Fruit fly (Drosophila melanogaster): ENCODE results near the gene tna.

Gene tna

DNA sequence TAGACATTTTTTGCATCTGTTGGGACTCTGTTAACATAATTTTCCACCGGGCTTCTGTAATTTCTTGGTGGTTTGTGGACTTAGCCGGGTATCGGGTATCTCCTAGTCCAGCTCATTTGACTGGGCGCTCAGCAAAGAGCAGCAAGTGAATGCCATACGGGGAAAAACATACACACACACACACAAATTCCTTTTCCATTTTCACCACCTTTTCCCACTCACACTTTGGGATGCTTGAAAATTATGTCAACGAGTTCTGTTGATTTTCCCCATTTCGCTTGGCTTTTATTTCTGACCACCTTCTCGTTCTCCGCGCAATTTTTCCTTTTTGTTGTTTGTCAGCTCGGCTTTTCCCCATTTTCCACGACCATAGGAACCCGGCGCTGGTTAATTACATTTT lies 23.4 kb upstream of the tna start:
- TF ChIP-seq CG9705 (GFP tag; optimal IDR thresholded peaks at IDR 0.05) (no peak), Dif (GFP tag; optimal IDR thresholded peaks at IDR 0.05; ENCODE audit: partially characterized antibody) (no peak), usp (GFP tag; optimal IDR thresholded peaks at IDR 0.05) (no peak), Hnf4 (GFP tag; optimal IDR thresholded peaks at IDR 0.05) (no peak), sv (GFP tag; optimal IDR thresholded peaks at IDR 0.05) (no peak), woc (GFP tag; optimal IDR thresholded peaks at IDR 0.05) (no peak), rgr (GFP tag; optimal IDR thresholded peaks at IDR 0.05) (no peak), brk (GFP tag; optimal IDR thresholded peaks at IDR 0.05) (no peak), ey (GFP tag; optimal IDR thresholded peaks at IDR 0.05) (no peak), Dfd (GFP tag; optimal IDR thresholded peaks at IDR 0.05) (no peak), psq (GFP tag; optimal IDR thresholded peaks at IDR 0.05) (no peak), Hr78 (GFP tag; optimal IDR thresholded peaks at IDR 0.05) (no peak)

DNA sequence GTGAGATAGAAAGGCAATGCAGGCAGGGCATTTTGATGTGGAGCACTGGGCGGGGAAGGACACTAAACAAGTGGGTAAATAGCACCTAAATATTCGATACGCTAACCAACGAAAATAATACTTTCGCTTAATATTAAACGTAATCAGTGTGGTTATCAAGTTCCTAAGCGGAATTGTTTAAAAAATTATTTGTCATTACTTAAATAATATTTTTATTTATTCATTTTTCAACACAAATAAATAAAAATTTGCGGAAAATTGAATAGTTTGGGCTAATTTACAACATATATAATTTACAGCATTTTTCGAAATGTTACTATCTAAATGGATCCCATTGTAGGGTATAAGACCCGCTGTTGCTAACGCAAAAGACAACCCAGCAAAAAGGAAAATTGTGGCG lies 22.4 kb upstream of the tna start:
- TF ChIP-seq dl (GFP tag; optimal IDR thresholded peaks at IDR 0.05; ENCODE audit: insufficient read depth in 1 of 2, partially characterized antibody in 2 of 2) (no peak), HLH106 (tag; optimal IDR thresholded peaks at IDR 0.05) (peak; percentile 7), dmrt93B (GFP tag; optimal IDR thresholded peaks at IDR 0.05) (no peak)

DNA sequence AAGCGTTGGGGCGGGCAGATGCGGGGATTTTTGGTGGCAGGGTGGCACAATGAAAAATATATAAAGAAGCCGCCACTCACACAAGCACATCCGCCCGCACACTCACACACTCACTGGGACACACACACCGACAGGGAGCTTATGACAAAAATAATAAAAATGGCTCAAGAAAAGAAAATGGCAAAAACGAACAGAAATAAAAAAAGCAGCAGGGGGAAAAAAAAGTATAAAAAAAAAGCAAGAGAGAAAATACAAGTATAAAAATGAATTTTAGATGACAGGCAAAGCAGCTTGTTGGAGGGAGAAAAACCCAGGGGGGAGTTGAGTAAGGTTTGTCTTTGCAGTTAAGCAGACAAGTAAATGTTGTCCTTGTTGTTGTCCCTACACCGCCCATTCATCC lies 21.4 kb upstream of the tna start:
- TF ChIP-seq sage (GFP tag; optimal IDR thresholded peaks at IDR 0.05), result no peak
- TF ChIP-seq dmrt93B (GFP tag; optimal IDR thresholded peaks at IDR 0.05), result no peak
- TF ChIP-seq GATAd (GFP tag; optimal IDR thresholded peaks at IDR 0.05), result no peak
- TF ChIP-seq Sp1 (GFP tag; optimal IDR thresholded peaks at IDR 0.05), result peak; percentile 18
- no peak for TF ChIP-seq Abd-B (GFP tag; optimal IDR thresholded peaks at IDR 0.05)

DNA sequence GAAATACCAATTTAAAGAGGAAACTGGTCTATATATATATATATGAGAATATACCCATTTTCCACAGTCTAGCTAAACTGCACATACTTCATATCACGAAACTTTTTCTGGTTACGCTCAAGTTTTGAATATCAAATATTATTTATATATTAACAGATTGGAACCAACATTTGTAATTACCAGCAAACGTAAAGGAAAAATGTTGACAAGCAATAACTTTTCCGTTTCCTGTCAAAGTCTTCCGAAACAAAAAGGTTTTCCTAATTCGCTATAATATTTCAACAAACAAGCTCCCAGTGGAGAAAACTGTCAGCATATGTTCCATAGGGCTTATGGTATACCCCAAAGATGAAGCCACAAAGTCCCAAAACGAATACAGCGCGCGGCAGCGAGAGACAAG lies 20.8 kb upstream of the tna start, which contains the start of gene CG42831:
CG42831 (plus strand) TSS at position 301 of the 400 bp plus-strand sequence.
- TF ChIP-seq sage (GFP tag; optimal IDR thresholded peaks at IDR 0.05) (no peak), ey (GFP tag; optimal IDR thresholded peaks at IDR 0.05) (no peak), foxo (GFP tag; optimal IDR thresholded peaks at IDR 0.05) (no peak), fru (GFP tag; optimal IDR thresholded peaks at IDR 0.05) (no peak), usp (GFP tag; optimal IDR thresholded peaks at IDR 0.05) (no peak), N (GFP tag; optimal IDR thresholded peaks at IDR 0.05) (no peak), jim (GFP tag; optimal IDR thresholded peaks at IDR 0.05) (no peak), CG9705 (GFP tag; optimal IDR thresholded peaks at IDR 0.05) (no peak), pan (optimal IDR thresholded peaks at IDR 0.05) (no peak), woc (GFP tag; optimal IDR thresholded peaks at IDR 0.05) (no peak), h (GFP tag; optimal IDR thresholded peaks at IDR 0.05) (no peak), Mio (GFP tag; optimal IDR thresholded peaks at IDR 0.05) (no peak), Jra (GFP tag; optimal IDR thresholded peaks at IDR 0.05) (no peak), OdsH (GFP tag; optimal IDR thresholded peaks at IDR 0.05) (no peak), br (GFP tag; optimal IDR thresholded peaks at IDR 0.05) (no peak), dsf (GFP tag; optimal IDR thresholded peaks at IDR 0.05; ENCODE audit: borderline replicate concordance) (no peak)

DNA sequence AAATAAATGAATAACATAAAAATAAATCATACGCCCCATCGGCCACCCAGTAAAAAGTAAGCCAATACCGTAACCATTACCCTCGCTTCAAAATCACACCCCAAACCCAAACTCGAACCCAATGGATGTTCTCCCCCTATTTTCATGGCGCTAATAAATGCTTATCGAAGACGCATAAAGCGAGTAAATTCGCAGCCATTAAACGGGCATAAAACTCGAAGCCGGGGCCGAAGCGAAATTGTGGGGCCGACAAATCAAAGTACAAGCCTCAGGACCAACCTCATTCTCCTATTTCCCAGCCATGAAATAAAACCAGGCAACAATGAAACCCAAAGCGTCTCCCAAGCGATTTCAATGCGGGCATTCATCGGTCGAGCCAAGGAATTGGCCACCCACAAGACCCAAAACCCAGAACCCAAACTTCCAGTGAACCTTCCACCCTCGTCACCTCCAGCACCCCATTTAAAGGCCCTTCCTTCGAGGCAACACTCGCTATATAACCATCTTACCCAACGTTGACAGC lies 20.3 kb upstream of the tna start:
- TF ChIP-seq Sp1 (GFP tag; optimal IDR thresholded peaks at IDR 0.05), result no peak
- no peak for TF ChIP-seq foxo (GFP tag; optimal IDR thresholded peaks at IDR 0.05)
- TF ChIP-seq Dif (GFP tag; optimal IDR thresholded peaks at IDR 0.05; ENCODE audit: partially characterized antibody), result no peak
- no peak for TF ChIP-seq rgr (GFP tag; optimal IDR thresholded peaks at IDR 0.05)

DNA sequence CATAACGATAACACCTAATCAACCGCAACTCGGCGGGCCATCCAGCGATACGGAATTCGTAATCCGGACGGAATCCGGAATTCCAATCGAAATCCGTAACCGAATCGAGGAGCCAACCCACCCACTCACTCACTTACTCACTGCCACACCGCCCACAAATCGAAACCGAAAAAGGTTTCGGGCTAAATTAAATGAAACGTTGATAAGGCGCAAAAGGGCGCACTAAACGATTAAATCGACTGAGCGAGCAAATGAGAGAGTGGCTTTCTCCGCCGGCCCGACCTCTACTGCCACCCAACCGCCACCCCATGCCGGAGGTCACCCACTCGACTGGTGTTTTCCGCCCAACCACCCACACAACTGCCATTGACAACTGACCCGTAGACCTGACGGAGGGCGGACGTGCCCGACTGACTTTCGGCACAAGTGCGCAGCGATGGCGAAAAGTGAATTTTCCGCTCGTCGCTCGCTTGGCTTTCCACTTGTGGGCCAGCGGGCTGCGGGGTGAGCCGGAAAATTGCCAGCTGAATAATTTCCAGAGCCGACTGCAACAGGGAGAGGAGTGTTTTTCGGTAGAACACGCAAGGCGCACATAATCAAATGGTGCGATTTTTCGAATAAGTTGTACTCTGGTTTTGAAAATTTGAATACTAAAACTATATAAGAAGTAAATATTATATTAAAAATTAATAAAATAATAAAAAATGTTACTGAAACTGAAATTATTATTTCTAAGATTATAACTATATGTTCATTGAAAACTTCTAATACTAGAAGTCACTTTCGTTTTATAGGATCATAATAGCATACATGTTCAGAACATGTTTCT lies 18.4 kb upstream of the tna start:
- TF ChIP-seq dmrt93B (GFP tag; optimal IDR thresholded peaks at IDR 0.05) (no peak), Dfd (GFP tag; optimal IDR thresholded peaks at IDR 0.05) (no peak), Hr78 (GFP tag; optimal IDR thresholded peaks at IDR 0.05) (no peak), sage (GFP tag; optimal IDR thresholded peaks at IDR 0.05) (no peak)
